Fruit fly (Drosophila melanogaster) whole organism, adult: ENCODE results near the gene CG5810.

Experiments used
- cnc ChIP-seq, 2 experiments: fragments of >200 bp; optimal IDR thresholded peaks; 2 replicates each; lab custom pipeline; 2017
- kay ChIP-seq: fragments of 200-800 bp; sonication (Bioruptor generic); peaks from one replicate; lab custom pipeline; 2016; ENCODE audit warnings: missing biosample characterization, missing genetic modification characterization, borderline replicate concordance
- ovo ChIP-seq: fragments of 200-800 bp; sonication (Bioruptor generic); optimal IDR thresholded peaks from 2 replicates; lab custom pipeline; 2016; ENCODE audit warnings: missing biosample characterization, missing genetic modification characterization

- TF ChIP-seq ovo (no peak), cnc (optimal IDR thresholded peaks at IDR 0.05; lab: Kevin White, UChicago) (no peak), kay (peak; percentile 53)
These were observed 36.4 kb downstream of the CG5810 start for dm6 chr3R:21199953-21200368.
